Worm (Caenorhabditis elegans) whole organism, L2 larva: ENCODE data around the gene F31B9.7.

Experiments
- elt-1 ChIP-seq: fragments of 150-350 bp; optimal IDR thresholded peaks from 2 replicates; lab custom pipeline; 2014; ENCODE audit warnings: missing biosample characterization, missing genetic modification characterization
- unc-62 ChIP-seq: fragments of 150-350 bp; optimal IDR thresholded peaks from 2 replicates; lab custom pipeline; 2014; ENCODE audit warnings: missing biosample characterization, missing genetic modification reagents, missing genetic modification characterization
- zag-1 ChIP-seq: fragments of 150-350 bp; optimal IDR thresholded peaks from 2 replicates; lab custom pipeline; 2014; ENCODE audit warnings: missing biosample characterization, missing genetic modification characterization

DNA sequence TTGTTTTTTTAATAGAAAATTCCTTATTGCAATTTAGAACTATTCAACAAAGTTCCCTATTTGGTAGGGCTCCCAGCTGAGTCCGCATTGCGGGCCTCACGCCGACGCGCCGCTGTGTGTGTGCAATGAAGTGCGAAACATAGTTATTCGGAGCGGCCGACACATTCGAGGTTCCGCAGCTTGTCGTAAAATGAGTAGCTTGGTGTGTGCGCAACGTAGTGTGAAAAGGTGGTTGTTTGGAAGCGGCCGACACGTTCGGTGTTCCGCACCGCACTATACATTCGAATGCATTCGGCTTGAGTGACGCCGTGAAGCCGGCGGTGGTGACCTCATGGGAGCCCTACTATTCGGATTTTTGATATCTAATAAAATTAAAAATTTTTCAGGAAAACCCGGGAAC is 34.1 kb downstream of the F31B9.7 start:
- TF ChIP-seq unc-62 (GFP tag; lab: Kevin White, UChicago) (no peak), elt-1 (no peak), zag-1 (tag; lab: Kevin White, UChicago) (no peak)
